Worm (Caenorhabditis elegans) whole organism, young adult: ENCODE data around the gene cpb-2.

Source experiments
- F49E8.2 ChIP-seq: sonication (generic microtip); optimal IDR thresholded peaks from 3 replicates; lab custom pipeline; 2017; ENCODE audit warnings: missing genetic modification characterization, mild to moderate bottlenecking, missing compliant biosample characterization, antibody characterized with exemption, moderate library complexity; ENCODE audit not compliant: insufficient read depth
- atf-7 ChIP-seq: sonication (generic microtip); optimal IDR thresholded peaks from 2 replicates; lab custom pipeline; 2017; ENCODE audit warnings: mild to moderate bottlenecking, missing genetic modification characterization, missing compliant biosample characterization
- die-1 ChIP-seq: sonication (generic microtip); optimal IDR thresholded peaks from 2 replicates; lab custom pipeline; 2016; ENCODE audit warnings: missing genotype, mild to moderate bottlenecking, missing genetic modification characterization, missing compliant biosample characterization
- dpff-1 ChIP-seq: sonication (generic microtip); optimal IDR thresholded peaks from 2 replicates; lab custom pipeline; 2017; ENCODE audit warnings: mild to moderate bottlenecking, missing genetic modification characterization, missing compliant biosample characterization
- dpl-1 ChIP-seq: fragments of 150-350 bp; optimal IDR thresholded peaks from 2 replicates; lab custom pipeline; 2014; ENCODE audit warnings: missing biosample characterization, missing genetic modification reagents, missing genetic modification characterization
- nhr-27 ChIP-seq: fragments of 200-800 bp; sonication (Bioruptor generic); optimal IDR thresholded peaks from 2 replicates; lab custom pipeline; 2018; ENCODE audit warnings: mild to moderate bottlenecking, missing genetic modification characterization, moderate library complexity, missing compliant biosample characterization
- sea-2 ChIP-seq: fragments of 200-800 bp; sonication (Bioruptor generic); IDR thresholded peaks from 2 replicates; pipeline ENCODE4 v1.3.6; 2022; ENCODE audit warnings: missing genetic modification characterization, missing compliant biosample characterization
- snpc-1.3 ChIP-seq: sonication (generic microtip); optimal IDR thresholded peaks from 2 replicates; lab custom pipeline; 2017; ENCODE audit warnings: missing genetic modification characterization, mild to moderate bottlenecking, missing compliant biosample characterization, antibody characterized with exemption, moderate library complexity, missing genotype, missing genetic modification reagents; ENCODE audit not compliant: insufficient read depth

- TF ChIP-seq dpff-1 (no peak), nhr-27 (tag; lab: Kevin White, UChicago) (no peak), atf-7 (no peak), sea-2 (no peak), snpc-1.3 (no peak), dpl-1 (GFP tag; lab: Kevin White, UChicago) (peak; percentile 62), die-1 (no peak), F49E8.2 (no peak)
Observed at ce11 chrII:6198468-6198867, 5.9 kb downstream of the cpb-2 start, which contains the start of gene szy-4.
